Fruit fly (Drosophila melanogaster): Measurements from ENCODE around the gene CG12204.
A peak's percentile ranks its signal among the peaks of the same experiment; 100 is the strongest.

Gene CG12204

dm6 chrX:19494285-19494684 lies at the start of gene CG12204:
CG12204 (minus strand) TSS chrX:19494401.
- peak; percentile 18 for TF ChIP-seq OdsH (GFP tag; optimal IDR thresholded peaks at IDR 0.05)
- TF ChIP-seq HLH106 (tag; optimal IDR thresholded peaks at IDR 0.05): peak; percentile 25
- TF ChIP-seq Hr83 (GFP tag; optimal IDR thresholded peaks at IDR 0.05; ENCODE audit: poor library complexity, severe bottlenecking): peak; percentile 26
- TF ChIP-seq CG9705 (GFP tag; optimal IDR thresholded peaks at IDR 0.05): no peak
- TF ChIP-seq Sp1 (GFP tag; optimal IDR thresholded peaks at IDR 0.05): peak; percentile 18
- no peak for TF ChIP-seq dl (GFP tag; optimal IDR thresholded peaks at IDR 0.05; ENCODE audit: insufficient read depth in 1 of 2, partially characterized antibody in 2 of 2)
- peak; percentile 13 for TF ChIP-seq ey (GFP tag; optimal IDR thresholded peaks at IDR 0.05)
- TF ChIP-seq rgr (GFP tag; optimal IDR thresholded peaks at IDR 0.05): peak; percentile 50

- TF ChIP-seq CrebA (GFP tag; optimal IDR thresholded peaks at IDR 0.05; ENCODE audit: borderline replicate concordance) (no peak), Jra (GFP tag; optimal IDR thresholded peaks at IDR 0.05) (no peak), CG9705 (GFP tag; optimal IDR thresholded peaks at IDR 0.05) (no peak), fru (GFP tag; optimal IDR thresholded peaks at IDR 0.05) (no peak), br (GFP tag; optimal IDR thresholded peaks at IDR 0.05) (no peak)
These were observed 41.2 kb upstream of the CG12204 start for dm6 chrX:19535394-19535793.

dm6 chrX:19531642-19532041 lies 37.4 kb upstream of the CG12204 start, which contains the start of gene CG12231:
CG12231 (minus strand) TSS chrX:19531742.
- TF ChIP-seq Hr83 (GFP tag; optimal IDR thresholded peaks at IDR 0.05; ENCODE audit: poor library complexity, severe bottlenecking) (no peak), jim (GFP tag; optimal IDR thresholded peaks at IDR 0.05) (no peak), lola (GFP tag; optimal IDR thresholded peaks at IDR 0.05) (no peak), CrebA (GFP tag; optimal IDR thresholded peaks at IDR 0.05; ENCODE audit: borderline replicate concordance) (no peak), Hr78 (GFP tag; optimal IDR thresholded peaks at IDR 0.05) (no peak), brk (GFP tag; optimal IDR thresholded peaks at IDR 0.05) (no peak), sv (GFP tag; optimal IDR thresholded peaks at IDR 0.05) (no peak), br (GFP tag; optimal IDR thresholded peaks at IDR 0.05) (no peak), CG9705 (GFP tag; optimal IDR thresholded peaks at IDR 0.05) (no peak), Myc (optimal IDR thresholded peaks at IDR 0.05) (no peak), sage (GFP tag; optimal IDR thresholded peaks at IDR 0.05) (no peak), Hnf4 (GFP tag; optimal IDR thresholded peaks at IDR 0.05) (no peak), fru (GFP tag; optimal IDR thresholded peaks at IDR 0.05) (no peak), ey (GFP tag; optimal IDR thresholded peaks at IDR 0.05) (no peak)

- TF ChIP-seq N (GFP tag; optimal IDR thresholded peaks at IDR 0.05) (peak; percentile 84), Mio (GFP tag; optimal IDR thresholded peaks at IDR 0.05) (no peak)
These were observed 28.4 kb upstream of the CG12204 start for dm6 chrX:19522597-19522996.

- TF ChIP-seq CG32264 (GFP tag; optimal IDR thresholded peaks at IDR 0.05) (no peak), rgr (GFP tag; optimal IDR thresholded peaks at IDR 0.05) (no peak), CrebA (GFP tag; optimal IDR thresholded peaks at IDR 0.05; ENCODE audit: borderline replicate concordance) (no peak), GATAd (GFP tag; optimal IDR thresholded peaks at IDR 0.05) (no peak), jim (GFP tag; optimal IDR thresholded peaks at IDR 0.05) (no peak), foxo (GFP tag; optimal IDR thresholded peaks at IDR 0.05) (peak in 1 of 2 experiments; percentile 28), br (GFP tag; optimal IDR thresholded peaks at IDR 0.05) (no peak), HLH106 (tag; optimal IDR thresholded peaks at IDR 0.05) (peak; percentile 42), Dfd (GFP tag; optimal IDR thresholded peaks at IDR 0.05) (no peak), sage (GFP tag; optimal IDR thresholded peaks at IDR 0.05) (no peak), dmrt93B (GFP tag; optimal IDR thresholded peaks at IDR 0.05) (no peak), Hr83 (GFP tag; optimal IDR thresholded peaks at IDR 0.05; ENCODE audit: poor library complexity, severe bottlenecking) (no peak), CG9705 (GFP tag; optimal IDR thresholded peaks at IDR 0.05) (peak; percentile 33), Hr78 (GFP tag; optimal IDR thresholded peaks at IDR 0.05) (no peak), Myc (optimal IDR thresholded peaks at IDR 0.05) (peak; percentile 53), Hnf4 (GFP tag; optimal IDR thresholded peaks at IDR 0.05) (no peak), pan (optimal IDR thresholded peaks at IDR 0.05) (no peak), lola (GFP tag; optimal IDR thresholded peaks at IDR 0.05) (no peak), sv (GFP tag; optimal IDR thresholded peaks at IDR 0.05) (no peak), fru (GFP tag; optimal IDR thresholded peaks at IDR 0.05) (no peak), Rel (GFP tag; optimal IDR thresholded peaks at IDR 0.05) (no peak), Rel (tag; optimal IDR thresholded peaks at IDR 0.05) (peak; percentile 12), usp (GFP tag; optimal IDR thresholded peaks at IDR 0.05) (no peak), Dif (GFP tag; optimal IDR thresholded peaks at IDR 0.05; ENCODE audit: partially characterized antibody) (no peak), woc (GFP tag; optimal IDR thresholded peaks at IDR 0.05) (no peak), Mio (GFP tag; optimal IDR thresholded peaks at IDR 0.05) (no peak), ey (GFP tag; optimal IDR thresholded peaks at IDR 0.05) (no peak), Vsx2 (GFP tag; optimal IDR thresholded peaks at IDR 0.05; ENCODE audit: partially characterized antibody) (no peak), dsf (GFP tag; optimal IDR thresholded peaks at IDR 0.05; ENCODE audit: borderline replicate concordance) (no peak), Sp1 (GFP tag; optimal IDR thresholded peaks at IDR 0.05) (no peak)
These were observed 27.7 kb upstream of the CG12204 start, which contains the start of the genes Idh3a and CoRest for dm6 chrX:19521753-19522383. Idh3a (minus strand) TSS chrX:19521810. CoRest (plus strand) TSS chrX:19521929.
